Fruit fly (Drosophila melanogaster) whole organism, embryonic: ENCODE results near the gene DIP2.

ENCODE experiments used
- Ada2b ChIP-seq: fragments of 200-800 bp; sonication (Bioruptor generic); IDR thresholded peaks from 2 replicates; pipeline ENCODE4 v1.3.6; 2022; ENCODE audit warnings: missing biosample characterization, missing genetic modification characterization
- CG10267 ChIP-seq: fragments of 200-800 bp; sonication (Bioruptor generic); optimal IDR thresholded peaks from 2 replicates; lab custom pipeline; 2018; ENCODE audit warnings: missing biosample characterization, mild to moderate bottlenecking, missing genetic modification characterization, moderate library complexity
- CG11093 ChIP-seq: fragments of 200-800 bp; sonication (Bioruptor generic); IDR thresholded peaks from 3 replicates; pipeline ENCODE4 v1.3.6; 2022; ENCODE audit warnings: missing biosample characterization, missing genetic modification characterization
- CG11247 ChIP-seq: fragments of 200-800 bp; sonication (Bioruptor generic); IDR thresholded peaks from 2 replicates; pipeline ENCODE4 v1.3.6; 2022; ENCODE audit warnings: missing biosample characterization, missing genetic modification characterization
- CG12299 ChIP-seq: fragments of 200-800 bp; sonication (Bioruptor generic); optimal IDR thresholded peaks from 2 replicates; lab custom pipeline; 2018; ENCODE audit warnings: missing biosample characterization, mild to moderate bottlenecking, missing genetic modification characterization
- CG12769 ChIP-seq: fragments of 200-800 bp; sonication (Bioruptor generic); optimal IDR thresholded peaks from 2 replicates; lab custom pipeline; 2019; ENCODE audit warnings: missing biosample characterization, mild to moderate bottlenecking, missing genetic modification characterization, moderate library complexity
- CG12942 ChIP-seq: fragments of 200-800 bp; sonication (Bioruptor generic); optimal IDR thresholded peaks from 3 replicates; lab custom pipeline; 2016; ENCODE audit warnings: missing biosample characterization, missing genetic modification characterization
- CG13287 ChIP-seq: fragments of 200-800 bp; sonication (Bioruptor generic); IDR thresholded peaks from 2 replicates; pipeline ENCODE4 v1.3.6; 2022; ENCODE audit warnings: missing biosample characterization, missing genetic modification characterization; ENCODE audit not compliant: partially characterized antibody
- CG13296 ChIP-seq: fragments of 200-800 bp; sonication (Bioruptor generic); optimal IDR thresholded peaks from 3 replicates; lab custom pipeline; 2018; ENCODE audit warnings: missing biosample characterization, mild to moderate bottlenecking, missing genetic modification characterization
- CG13894 ChIP-seq: fragments of 200-800 bp; sonication (Bioruptor generic); optimal IDR thresholded peaks from 3 replicates; lab custom pipeline; 2018; ENCODE audit warnings: missing biosample characterization, mild to moderate bottlenecking, missing genetic modification characterization, moderate library complexity
- CG15696 ChIP-seq: fragments of 200-800 bp; sonication (Bioruptor generic); optimal IDR thresholded peaks from 2 replicates; lab custom pipeline; 2019; ENCODE audit warnings: missing biosample characterization, mild to moderate bottlenecking, missing genetic modification characterization, moderate library complexity
- CG1602 ChIP-seq: fragments of 200-800 bp; sonication (Bioruptor generic); optimal IDR thresholded peaks from 3 replicates; lab custom pipeline; 2016; ENCODE audit warnings: missing biosample characterization, missing genetic modification characterization
- CG2199 ChIP-seq: fragments of 200-800 bp; sonication (Bioruptor generic); IDR thresholded peaks from 3 replicates; pipeline ENCODE4 v1.3.6; 2022; ENCODE audit warnings: missing biosample characterization, missing genetic modification characterization
- CG31224 ChIP-seq: fragments of 200-800 bp; sonication (Bioruptor generic); IDR thresholded peaks from 2 replicates; pipeline ENCODE4 v1.3.6; 2022; ENCODE audit warnings: missing biosample characterization, missing genetic modification characterization
- CG4424 ChIP-seq: fragments of 200-800 bp; sonication (Bioruptor generic); optimal IDR thresholded peaks from 3 replicates; lab custom pipeline; 2016; ENCODE audit warnings: missing biosample characterization, missing genetic modification characterization
- CG7357 ChIP-seq: fragments of 200-800 bp; sonication (Bioruptor generic); IDR thresholded peaks from 3 replicates; pipeline ENCODE4 v1.3.6; 2022; ENCODE audit warnings: missing biosample characterization, missing genetic modification characterization
- CG7786 ChIP-seq: fragments of 200-800 bp; sonication (Bioruptor generic); optimal IDR thresholded peaks from 2 replicates; lab custom pipeline; 2016; ENCODE audit warnings: missing biosample characterization, missing genetic modification characterization
- CG7963 ChIP-seq: fragments of 200-800 bp; sonication (Bioruptor generic); IDR thresholded peaks from 3 replicates; pipeline ENCODE4 v1.3.6; 2022; ENCODE audit warnings: missing biosample characterization, missing genetic modification characterization; ENCODE audit not compliant: partially characterized antibody
- CG9876 ChIP-seq: fragments of 200-800 bp; sonication (Bioruptor generic); optimal IDR thresholded peaks from 2 replicates; lab custom pipeline; 2016; ENCODE audit warnings: missing biosample characterization, missing genetic modification characterization
- D ChIP-seq, 2 experiments: fragments of 200-800 bp in 1 of 2; fragments of >200 bp in 1 of 2; sonication (Bioruptor generic) in 1 of 2; optimal IDR thresholded peaks; 2 replicates in 1 of 2; 3 replicates in 1 of 2; lab custom pipeline; 2017; ENCODE audit warnings: mild to moderate bottlenecking in 1 of 2, missing biosample characterization in 1 of 2, missing genetic modification characterization in 1 of 2, missing genetic modification reagents in 1 of 2
- E2f2 ChIP-seq: fragments of 200-800 bp; sonication (Bioruptor generic); IDR thresholded peaks from 2 replicates; pipeline ENCODE4 v1.3.6; 2022; ENCODE audit warnings: missing biosample characterization, missing genetic modification characterization
- Hey ChIP-seq: fragments of 200-800 bp; sonication (Bioruptor generic); optimal IDR thresholded peaks from 3 replicates; lab custom pipeline; 2018; ENCODE audit warnings: missing biosample characterization, mild to moderate bottlenecking, missing genetic modification characterization
- Hmr ChIP-seq: fragments of 200-800 bp; sonication (Bioruptor generic); optimal IDR thresholded peaks from 3 replicates; lab custom pipeline; 2017; ENCODE audit warnings: mild to moderate bottlenecking, missing biosample characterization, missing genetic modification reagents, missing genetic modification characterization
- Jarid2 ChIP-seq: fragments of 200-800 bp; sonication (Bioruptor generic); optimal IDR thresholded peaks from 3 replicates; lab custom pipeline; 2017; ENCODE audit warnings: mild to moderate bottlenecking, missing biosample characterization, missing genetic modification reagents, missing genetic modification characterization
- Optix ChIP-seq: fragments of 200-800 bp; sonication (Bioruptor generic); IDR thresholded peaks from 3 replicates; pipeline ENCODE4 v1.3.6; 2022; ENCODE audit warnings: missing biosample characterization, missing genetic modification characterization
- PHDP ChIP-seq: fragments of 200-800 bp; sonication (Bioruptor generic); optimal IDR thresholded peaks from 3 replicates; lab custom pipeline; 2018; ENCODE audit warnings: missing biosample characterization, mild to moderate bottlenecking, missing genetic modification characterization, moderate library complexity
- Poxn ChIP-seq: fragments of 200-800 bp; sonication (Bioruptor generic); IDR thresholded peaks from 2 replicates; pipeline ENCODE4 v1.3.6; 2022; ENCODE audit warnings: missing biosample characterization, missing genetic modification characterization
- Sin3A ChIP-seq: fragments of >200 bp; optimal IDR thresholded peaks from 2 replicates; lab custom pipeline; 2018
- Xrp1 ChIP-seq: fragments of 200-800 bp; sonication (Bioruptor generic); IDR thresholded peaks from 2 replicates; pipeline ENCODE4 v1.3.6; 2022; ENCODE audit warnings: missing biosample characterization, missing genetic modification characterization
- YL-1 ChIP-seq: fragments of 200-800 bp; sonication (Bioruptor generic); optimal IDR thresholded peaks from 3 replicates; lab custom pipeline; 2017; ENCODE audit warnings: missing biosample characterization, mild to moderate bottlenecking, missing genetic modification characterization
- ac ChIP-seq: fragments of 200-800 bp; sonication (Bioruptor generic); optimal IDR thresholded peaks from 3 replicates; lab custom pipeline; 2017; ENCODE audit warnings: missing biosample characterization, mild to moderate bottlenecking, missing genetic modification characterization
- ara ChIP-seq: fragments of 200-800 bp; sonication (Bioruptor generic); IDR thresholded peaks from 2 replicates; pipeline ENCODE4 v1.3.6; 2022; ENCODE audit warnings: missing biosample characterization, missing genetic modification characterization
- ci ChIP-seq: fragments of 200-800 bp; sonication (Bioruptor generic); IDR thresholded peaks from 3 replicates; pipeline ENCODE4 v1.3.6; 2022; ENCODE audit warnings: missing biosample characterization, missing genetic modification characterization
- corto ChIP-seq: fragments of 200-800 bp; sonication (Bioruptor generic); optimal IDR thresholded peaks from 2 replicates; lab custom pipeline; 2016; ENCODE audit warnings: missing biosample characterization, mild to moderate bottlenecking, missing genetic modification characterization, moderate library complexity
- dpn ChIP-seq, 2 experiments: fragments of 200-800 bp; sonication (Bioruptor generic); optimal IDR thresholded peaks; 3 replicates each; lab custom pipeline; 2016; ENCODE audit warnings: missing biosample characterization in 2 of 2, missing genetic modification characterization in 2 of 2
- gsb-n ChIP-seq: fragments of 200-800 bp; sonication (Bioruptor generic); optimal IDR thresholded peaks from 3 replicates; lab custom pipeline; 2018; ENCODE audit warnings: missing biosample characterization, mild to moderate bottlenecking, missing genetic modification characterization
- inv ChIP-seq: fragments of 200-800 bp; sonication (Bioruptor generic); IDR thresholded peaks from 2 replicates; pipeline ENCODE4 v1.3.6; 2022; ENCODE audit warnings: missing biosample characterization, missing genetic modification characterization; ENCODE audit not compliant: partially characterized antibody
- lmd ChIP-seq: fragments of 200-800 bp; sonication (Bioruptor generic); IDR thresholded peaks from 2 replicates; pipeline ENCODE4 v1.3.6; 2022; ENCODE audit warnings: missing biosample characterization, missing genetic modification characterization
- maf-S ChIP-seq: fragments of 200-800 bp; sonication (Bioruptor generic); optimal IDR thresholded peaks from 2 replicates; lab custom pipeline; 2016; ENCODE audit warnings: missing biosample characterization, missing genetic modification characterization
- nerfin-2 ChIP-seq: fragments of 200-800 bp; sonication (Bioruptor generic); IDR thresholded peaks from 2 replicates; pipeline ENCODE4 v1.3.6; 2022; ENCODE audit warnings: missing biosample characterization, missing genetic modification characterization; ENCODE audit not compliant: partially characterized antibody
- nmo ChIP-seq: fragments of 200-800 bp; sonication (Bioruptor generic); optimal IDR thresholded peaks from 2 replicates; lab custom pipeline; 2018; ENCODE audit warnings: missing biosample characterization, mild to moderate bottlenecking, missing genetic modification characterization, moderate library complexity
- ranshi ChIP-seq: fragments of 200-800 bp; sonication (Bioruptor generic); IDR thresholded peaks from 2 replicates; pipeline ENCODE4 v1.3.6; 2022; ENCODE audit warnings: missing biosample characterization, missing genetic modification characterization
- rib ChIP-seq: fragments of 200-800 bp; sonication (Bioruptor generic); IDR thresholded peaks from 2 replicates; pipeline ENCODE4 v1.3.6; 2022; ENCODE audit warnings: missing biosample characterization, missing genetic modification characterization
- sd ChIP-seq: fragments of 200-800 bp; sonication (Bioruptor generic); optimal IDR thresholded peaks from 3 replicates; lab custom pipeline; 2018; ENCODE audit warnings: missing biosample characterization, mild to moderate bottlenecking, missing genetic modification characterization, moderate library complexity
- slou ChIP-seq: fragments of 200-800 bp; sonication (Bioruptor generic); optimal IDR thresholded peaks from 3 replicates; lab custom pipeline; 2016; ENCODE audit warnings: missing biosample characterization, missing genetic modification characterization
- sqz ChIP-seq: fragments of 200-800 bp; sonication (Bioruptor generic); optimal IDR thresholded peaks from 3 replicates; lab custom pipeline; 2018; ENCODE audit warnings: missing biosample characterization, mild to moderate bottlenecking, missing genetic modification characterization
- stwl ChIP-seq: fragments of 200-800 bp; sonication (Bioruptor generic); optimal IDR thresholded peaks from 3 replicates; lab custom pipeline; 2018; ENCODE audit warnings: missing biosample characterization, mild to moderate bottlenecking, missing genetic modification characterization, moderate library complexity
- tap ChIP-seq: fragments of 200-800 bp; optimal IDR thresholded peaks from 3 replicates; lab custom pipeline; 2019; ENCODE audit warnings: missing biosample characterization, mild to moderate bottlenecking, missing genetic modification characterization, moderate library complexity
- tup ChIP-seq: fragments of 200-800 bp; sonication (Bioruptor generic); optimal IDR thresholded peaks from 2 replicates; lab custom pipeline; 2016; ENCODE audit warnings: missing biosample characterization, mild to moderate bottlenecking, missing genetic modification characterization, moderate library complexity
- zen ChIP-seq: fragments of 200-800 bp; sonication (Bioruptor generic); optimal IDR thresholded peaks from 3 replicates; lab custom pipeline; 2018; ENCODE audit warnings: missing biosample characterization, mild to moderate bottlenecking, missing genetic modification characterization, moderate library complexity

DIP2 gene

DNA sequence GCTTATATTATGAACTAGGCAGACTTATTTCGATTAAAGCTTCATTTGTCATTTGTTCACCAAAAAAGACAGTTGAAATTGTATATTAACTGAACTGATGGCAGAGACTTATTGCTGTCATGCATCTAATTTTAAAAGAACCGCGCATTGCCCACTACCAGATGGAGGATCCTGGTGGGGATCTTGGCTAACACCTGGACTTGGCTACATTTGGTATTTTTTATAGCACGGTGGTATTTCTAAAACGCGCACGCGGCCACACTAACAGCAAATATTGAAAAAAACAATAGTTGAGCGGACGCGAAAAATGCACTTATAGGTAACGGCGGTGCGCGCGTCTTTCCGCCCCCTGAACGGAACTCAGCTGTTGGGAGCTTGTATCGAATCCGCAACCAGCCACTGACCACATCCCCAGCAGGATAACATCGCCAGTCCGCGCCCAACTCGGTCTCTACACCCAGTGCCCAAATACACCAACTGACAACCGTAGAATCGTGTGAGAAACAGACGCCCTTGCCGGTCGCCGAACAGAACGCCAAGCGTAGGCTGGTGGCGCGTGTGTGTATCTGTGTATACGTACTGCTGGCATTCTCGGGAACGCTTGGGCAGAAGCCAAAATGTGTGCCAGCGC is 34.5 kb upstream of the DIP2 start (continued):
- no peak for TF ChIP-seq ranshi (GFP tag; lab: Robert Waterston, UW)
- TF ChIP-seq sd: peak; percentile 33
- TF ChIP-seq inv (GFP tag; lab: Robert Waterston, UW): no peak
- peak; percentile 57 for TF ChIP-seq CG10267 (tag; lab: Kevin White, UChicago)
- TF ChIP-seq Xrp1 (GFP tag; lab: Robert Waterston, UW): no peak
- no peak for TF ChIP-seq Ada2b
- TF ChIP-seq Hey (tag; lab: Kevin White, UChicago): no peak
- TF ChIP-seq zen (tag; lab: Kevin White, UChicago): no peak
- TF ChIP-seq Sin3A (lab: Kevin White, UChicago): peak; percentile 62
- TF ChIP-seq dpn (GFP tag; optimal IDR thresholded peaks at IDR 0.05; lab: Kevin White, UChicago): peak in 1 of 2 experiments; percentile 10
- TF ChIP-seq CG7786: peak; percentile 18
- peak; percentile 96 for TF ChIP-seq E2f2 (GFP tag; lab: Robert Waterston, UW)
- no peak for TF ChIP-seq Poxn (GFP tag; lab: Robert Waterston, UW)
- TF ChIP-seq PHDP: no peak
- no peak for TF ChIP-seq gsb-n (tag; lab: Kevin White, UChicago)
- TF ChIP-seq CG9876 (GFP tag; lab: Kevin White, UChicago): no peak
- TF ChIP-seq CG13894 (tag; lab: Kevin White, UChicago): peak; percentile 5
- no peak for TF ChIP-seq CG12942 (GFP tag; lab: Kevin White, UChicago)
- no peak for TF ChIP-seq tap (tag; lab: Kevin White, UChicago)
- TF ChIP-seq sqz (GFP tag; lab: Kevin White, UChicago): peak; percentile 91
- no peak for TF ChIP-seq nerfin-2 (GFP tag; lab: Robert Waterston, UW)
- no peak for TF ChIP-seq CG31224 (GFP tag; lab: Robert Waterston, UW)
- no peak for TF ChIP-seq CG4424 (GFP tag; lab: Kevin White, UChicago)
- no peak for TF ChIP-seq Optix
- peak; percentile 27 for TF ChIP-seq nmo (GFP tag; lab: Kevin White, UChicago)
- TF ChIP-seq CG2199 (GFP tag; lab: Robert Waterston, UW): peak; percentile 25; the same call in 1 of the 3 replicates
- no peak for TF ChIP-seq rib
- TF ChIP-seq slou: no peak
- no peak for TF ChIP-seq CG13296 (GFP tag; lab: Kevin White, UChicago)
- TF ChIP-seq CG12769: peak; percentile 86
- TF ChIP-seq Hmr (GFP tag; lab: Kevin White, UChicago): peak; percentile 48
- no peak for TF ChIP-seq CG7357 (GFP tag; lab: Robert Waterston, UW)
- TF ChIP-seq tup (GFP tag; lab: Kevin White, UChicago): no peak
- no peak for TF ChIP-seq CG1602
- no peak for TF ChIP-seq corto (GFP tag; lab: Kevin White, UChicago)
- TF ChIP-seq CG12299 (tag; lab: Kevin White, UChicago): peak; percentile 58
- peak; percentile 66 for TF ChIP-seq Jarid2 (GFP tag; lab: Kevin White, UChicago)
- TF ChIP-seq CG11093 (GFP tag; lab: Robert Waterston, UW): no peak
- TF ChIP-seq D (optimal IDR thresholded peaks at IDR 0.05; lab: Kevin White, UChicago): no peak
- TF ChIP-seq D (GFP tag; optimal IDR thresholded peaks at IDR 0.05; lab: Kevin White, UChicago): no peak
- no peak for TF ChIP-seq CG11247 (GFP tag; lab: Robert Waterston, UW)
- TF ChIP-seq ac: peak; percentile 11
- no peak for TF ChIP-seq lmd (GFP tag; lab: Robert Waterston, UW)
- TF ChIP-seq CG7963: no peak
- peak; percentile 24; the same call in 1 of the 2 replicates for TF ChIP-seq CG13287 (GFP tag; lab: Robert Waterston, UW)
- TF ChIP-seq stwl (tag; lab: Kevin White, UChicago): peak; percentile 13
- peak; percentile 68 for TF ChIP-seq YL-1
- TF ChIP-seq ara: no peak; the same call in 1 of the 2 replicates
- TF ChIP-seq ci: peak; percentile 51; the same call in 1 of the 3 replicates
- TF ChIP-seq CG15696 (tag; lab: Kevin White, UChicago): no peak
- no peak for TF ChIP-seq maf-S (GFP tag; lab: Kevin White, UChicago)
